Worm (Caenorhabditis elegans) whole organism, L1 larva: ENCODE data around the gene cal-1.

ENCODE experiments used
- egl-27 ChIP-seq, 2 experiments: fragments of 150-350 bp in 1 of 2; sonication (generic microtip); optimal IDR thresholded peaks; 3 replicates each; lab custom pipeline; 2017 to 2018; ENCODE audit warnings: missing biosample characterization in 2 of 2, missing genetic modification characterization in 2 of 2, missing genetic modification reagents in 2 of 2
- ets-5 ChIP-seq: fragments of 200-800 bp; sonication (Bioruptor generic); IDR thresholded peaks from 2 replicates; pipeline ENCODE4 v1.3.6; 2022; ENCODE audit warnings: missing genetic modification characterization, missing compliant biosample characterization
- fkh-10 ChIP-seq: sonication (generic microtip); optimal IDR thresholded peaks from 2 replicates; lab custom pipeline; 2017; ENCODE audit warnings: missing biosample characterization, missing genetic modification reagents, missing genetic modification characterization
- fkh-4 ChIP-seq: sonication (generic microtip); optimal IDR thresholded peaks from 2 replicates; lab custom pipeline; 2016; ENCODE audit warnings: missing compliant biosample characterization, missing genetic modification characterization, borderline replicate concordance
- fos-1 ChIP-seq: fragments of 150-350 bp; optimal IDR thresholded peaks from 2 replicates; lab custom pipeline; 2014; ENCODE audit warnings: missing biosample characterization, missing genetic modification characterization
- hpl-2 ChIP-seq: fragments of 150-350 bp; optimal IDR thresholded peaks from 2 replicates; lab custom pipeline; 2014; ENCODE audit warnings: missing biosample characterization, missing genetic modification reagents, missing genetic modification characterization
- irx-1 ChIP-seq: sonication (generic microtip); optimal IDR thresholded peaks from 2 replicates; lab custom pipeline; 2016; ENCODE audit warnings: missing genetic modification characterization, missing compliant biosample characterization
- isw-1 ChIP-seq: fragments of 200-800 bp; sonication (Bioruptor generic); IDR thresholded peaks from 2 replicates; pipeline ENCODE4 v1.3.6; 2022; ENCODE audit warnings: missing genetic modification characterization, missing compliant biosample characterization
- lin-35 ChIP-seq, 2 experiments: fragments of 150-350 bp; optimal IDR thresholded peaks; 2 replicates each; lab custom pipeline; 2014; ENCODE audit warnings: missing biosample characterization in 2 of 2, missing genetic modification characterization in 2 of 2, missing genetic modification reagents in 2 of 2
- nhr-12 ChIP-seq: sonication (generic microtip); optimal IDR thresholded peaks from 2 replicates; lab custom pipeline; 2017; ENCODE audit warnings: missing biosample characterization, missing genetic modification characterization
- nhr-77 ChIP-seq: fragments of 150-350 bp; optimal IDR thresholded peaks from 2 replicates; lab custom pipeline; 2014; ENCODE audit warnings: missing biosample characterization, missing genetic modification characterization
- nhr-84 ChIP-seq: sonication (generic microtip); optimal IDR thresholded peaks from 2 replicates; lab custom pipeline; 2017; ENCODE audit warnings: missing biosample characterization, missing genetic modification characterization
- sup-37 ChIP-seq: fragments of 200-800 bp; sonication (Bioruptor generic); optimal IDR thresholded peaks from 2 replicates; lab custom pipeline; 2018; ENCODE audit warnings: mild to moderate bottlenecking, missing genetic modification characterization, missing compliant biosample characterization
- unc-62 ChIP-seq: fragments of 150-350 bp; optimal IDR thresholded peaks from 2 replicates; lab custom pipeline; 2014; ENCODE audit warnings: missing biosample characterization, missing genetic modification reagents, missing genetic modification characterization

DNA sequence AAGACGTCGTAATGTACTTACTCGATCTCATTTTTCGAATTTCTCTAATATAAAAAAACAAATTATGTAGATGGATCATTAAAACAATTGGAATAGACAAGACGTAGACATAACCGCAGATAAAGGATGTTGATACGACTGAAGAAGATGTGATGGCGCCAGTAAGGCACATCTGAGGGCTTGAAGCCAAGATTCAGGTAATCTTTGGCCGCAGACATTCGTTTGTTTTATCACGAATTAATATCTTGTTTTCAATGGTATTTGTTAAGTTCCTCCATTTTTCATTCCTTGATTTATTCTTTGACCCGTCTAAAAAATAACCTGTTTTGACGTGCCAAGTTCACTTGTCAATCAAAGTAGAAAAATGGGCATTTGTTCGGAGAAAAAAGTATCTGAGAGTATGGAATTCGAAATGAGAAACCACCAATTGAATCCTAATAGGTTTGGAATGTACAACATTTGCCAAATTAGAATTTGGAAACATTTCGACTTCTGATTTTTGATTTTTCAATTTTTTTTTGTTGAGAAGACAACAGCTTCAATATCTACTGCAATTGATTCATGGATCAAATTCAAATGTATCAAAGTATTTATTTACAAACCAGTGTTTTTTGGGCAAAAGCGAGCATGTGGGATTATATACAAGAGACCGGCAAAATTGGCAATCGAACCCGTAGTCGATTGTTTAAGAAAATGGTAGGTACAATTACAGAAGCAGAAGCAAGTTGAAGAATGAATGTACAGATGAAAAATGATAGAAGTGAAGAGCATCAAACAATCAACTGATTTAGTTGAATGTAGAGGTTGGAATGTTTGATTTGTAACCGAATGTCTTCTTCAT, 34.8 kb upstream of the cal-1 start:
- TF ChIP-seq nhr-84 (tag; lab: Kevin White, UChicago) (no peak), lin-35 (GFP tag; optimal IDR thresholded peaks at IDR 0.05; lab: Kevin White, UChicago) (peak in 1 of 2 experiments; percentile 20), fos-1 (tag; lab: Kevin White, UChicago) (no peak), nhr-77 (no peak), nhr-12 (tag; lab: Kevin White, UChicago) (no peak), irx-1 (no peak), hpl-2 (GFP tag; lab: Kevin White, UChicago) (no peak), isw-1 (no peak), fkh-4 (tag; lab: Kevin White, UChicago) (no peak), ets-5 (GFP tag; lab: Robert Waterston, UW) (no peak), unc-62 (GFP tag; lab: Kevin White, UChicago) (no peak), fkh-10 (GFP tag; lab: Kevin White, UChicago) (no peak), egl-27 (tag; optimal IDR thresholded peaks at IDR 0.05; lab: Kevin White, UChicago) (no peak), sup-37 (no peak)
